Fruit fly (Drosophila melanogaster): Measurements from ENCODE around the gene Cyp9f3.

dm6 chr3R:12445468-12445867 is 46.7 kb upstream of the Cyp9f3 start:
- TF ChIP-seq rn (GFP tag; IDR thresholded peaks at IDR 0.05) (no peak), CG9948 (tag; optimal IDR thresholded peaks at IDR 0.05) (no peak), CG8301 (tag; optimal IDR thresholded peaks at IDR 0.05) (no peak), CG13204 (GFP tag; optimal IDR thresholded peaks at IDR 0.05) (no peak), D1 (tag; optimal IDR thresholded peaks at IDR 0.05) (no peak), CG12605 (GFP tag; IDR thresholded peaks at IDR 0.05) (no peak), CG17806 (tag; optimal IDR thresholded peaks at IDR 0.05) (no peak), fd96Ca (GFP tag; IDR thresholded peaks at IDR 0.05) (no peak), CG10348 (GFP tag; IDR thresholded peaks at IDR 0.05) (no peak), CG8159 (tag; optimal IDR thresholded peaks at IDR 0.05) (no peak), CG32121 (GFP tag; IDR thresholded peaks at IDR 0.05) (no peak), Pif1A (GFP tag; optimal IDR thresholded peaks at IDR 0.05) (no peak)
